Worm (Caenorhabditis elegans): Measurements from ENCODE around the gene clec-174.

Gene clec-174

ce11 chrIV:3906393-3906792 is 35.1 kb downstream of the clec-174 start, which contains the start of gene F56D6.11:
F56D6.11 (minus strand) TSS chrIV:3906493.
- TF ChIP-seq unc-30 (tag; optimal IDR thresholded peaks at IDR 0.05): no peak
- no peak for TF ChIP-seq mdl-1 (tag; optimal IDR thresholded peaks at IDR 0.05)
- TF ChIP-seq unc-98 (GFP tag; IDR thresholded peaks at IDR 0.05): no peak
- TF ChIP-seq C04F5.9 (tag; optimal IDR thresholded peaks at IDR 0.05): no peak
- TF ChIP-seq mef-2 (tag; optimal IDR thresholded peaks at IDR 0.05): no peak
- no peak for TF ChIP-seq ets-5 (GFP tag; IDR thresholded peaks at IDR 0.05)
- no peak for TF ChIP-seq F16B12.6 (tag; optimal IDR thresholded peaks at IDR 0.05)
- no peak for TF ChIP-seq nhr-28 (tag; optimal IDR thresholded peaks at IDR 0.05)
- TF ChIP-seq pag-3 (tag; optimal IDR thresholded peaks at IDR 0.05; ENCODE audit: borderline replicate concordance, insufficient read depth): no peak
- no peak for TF ChIP-seq nhr-47 (tag; optimal IDR thresholded peaks at IDR 0.05)
- no peak for TF ChIP-seq pax-3 (tag; optimal IDR thresholded peaks at IDR 0.05)
- TF ChIP-seq alr-1 (tag; optimal IDR thresholded peaks at IDR 0.05; ENCODE audit: borderline replicate concordance): no peak
- TF ChIP-seq ceh-88 (GFP tag; IDR thresholded peaks at IDR 0.05): no peak
- TF ChIP-seq nhr-19 (GFP tag; conservative IDR thresholded peaks at IDR 0.05): no peak
- TF ChIP-seq isw-1 (GFP tag; IDR thresholded peaks at IDR 0.05): no peak
- no peak for TF ChIP-seq fos-1 (tag; optimal IDR thresholded peaks at IDR 0.05)
- no peak for TF ChIP-seq zag-1 (tag; optimal IDR thresholded peaks at IDR 0.05)
- no peak for TF ChIP-seq elt-2 (tag; optimal IDR thresholded peaks at IDR 0.05)

ce11 chrIV:3904620-3905019 is 36.9 kb downstream of the clec-174 start, which contains the start of gene F56D6.21:
F56D6.21 (plus strand) TSS chrIV:3904920.
- TF ChIP-seq ztf-11 (tag; optimal IDR thresholded peaks at IDR 0.05): no peak
- no peak for TF ChIP-seq nhr-28 (tag; optimal IDR thresholded peaks at IDR 0.05)
- TF ChIP-seq zag-1 (tag; optimal IDR thresholded peaks at IDR 0.05): no peak
- TF ChIP-seq lin-39 (tag; optimal IDR thresholded peaks at IDR 0.05): no peak

DNA sequence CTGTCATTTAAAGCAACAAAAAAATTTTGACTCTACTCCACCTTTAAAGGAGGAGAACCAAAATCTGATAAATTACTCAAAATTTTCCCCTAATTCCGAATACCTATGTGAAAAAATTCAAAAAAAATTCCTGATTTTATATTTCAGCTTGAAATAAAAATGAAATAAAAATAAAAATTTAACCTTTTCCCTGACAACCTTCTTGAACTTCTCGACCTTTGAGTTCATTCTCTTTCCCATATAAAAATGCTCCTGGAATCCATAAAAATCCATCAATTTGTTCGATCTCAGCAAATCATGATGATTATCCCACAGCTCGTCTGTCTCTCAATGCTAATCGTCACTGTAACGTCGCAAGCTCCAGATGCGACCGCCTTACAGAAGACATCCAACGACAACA is 38.6 kb downstream of the clec-174 start, which contains the start of gene F56D6.6:
Gene F56D6.6, plus strand, starts transcription at position 301 of the 400 bp plus-strand sequence.
- TF ChIP-seq nhr-19 (GFP tag; conservative IDR thresholded peaks at IDR 0.05): no peak
- no peak for TF ChIP-seq nhr-71 (tag; optimal IDR thresholded peaks at IDR 0.05)
- TF ChIP-seq elt-3 (tag; optimal IDR thresholded peaks at IDR 0.05): no peak
- TF ChIP-seq ceh-8 (GFP tag; optimal IDR thresholded peaks at IDR 0.05): no peak
- TF ChIP-seq isw-1 (GFP tag; IDR thresholded peaks at IDR 0.05): no peak
- no peak for TF ChIP-seq ztf-11 (tag; optimal IDR thresholded peaks at IDR 0.05)
- TF ChIP-seq ceh-63 (GFP tag; optimal IDR thresholded peaks at IDR 0.05): no peak
- TF ChIP-seq dpl-1 (GFP tag; optimal IDR thresholded peaks at IDR 0.05): no peak
- TF ChIP-seq fkh-10 (GFP tag; optimal IDR thresholded peaks at IDR 0.05): no peak
- TF ChIP-seq lin-39 (tag; optimal IDR thresholded peaks at IDR 0.05): no peak

- TF ChIP-seq nhr-20 (tag; optimal IDR thresholded peaks at IDR 0.05): peak; percentile 32
- no peak for TF ChIP-seq lir-3 (tag; optimal IDR thresholded peaks at IDR 0.05; ENCODE audit: poor library complexity)
- TF ChIP-seq ces-1 (GFP tag; optimal IDR thresholded peaks at IDR 0.05): no peak
- TF ChIP-seq ceh-90 (tag; optimal IDR thresholded peaks at IDR 0.05): no peak
- TF ChIP-seq fkh-8 (tag; optimal IDR thresholded peaks at IDR 0.05): no peak
- TF ChIP-seq nhr-84 (tag; optimal IDR thresholded peaks at IDR 0.05): no peak
- no peak for TF ChIP-seq aha-1 (tag; optimal IDR thresholded peaks at IDR 0.05)
- TF ChIP-seq zag-1 (tag; optimal IDR thresholded peaks at IDR 0.05): no peak
- no peak for TF ChIP-seq dpl-1 (GFP tag; optimal IDR thresholded peaks at IDR 0.05)
- TF ChIP-seq ets-5 (GFP tag; IDR thresholded peaks at IDR 0.05): no peak
- no peak for TF ChIP-seq mef-2 (tag; optimal IDR thresholded peaks at IDR 0.05)
- no peak for TF ChIP-seq efl-3 (GFP tag; optimal IDR thresholded peaks at IDR 0.05)
- no peak for TF ChIP-seq sptf-1 (tag; optimal IDR thresholded peaks at IDR 0.05)
- no peak for TF ChIP-seq pag-3 (tag; optimal IDR thresholded peaks at IDR 0.05; ENCODE audit: borderline replicate concordance, insufficient read depth)
- TF ChIP-seq pax-3 (tag; optimal IDR thresholded peaks at IDR 0.05): peak; percentile 68
- TF ChIP-seq nhr-85 (tag): no peak
- TF ChIP-seq mab-9 (GFP tag; IDR thresholded peaks at IDR 0.05): no peak
- TF ChIP-seq unc-130 (tag; optimal IDR thresholded peaks at IDR 0.05): no peak
- no peak for TF ChIP-seq C16A3.4 (tag; optimal IDR thresholded peaks at IDR 0.05)
- no peak for TF ChIP-seq F16B12.6 (tag; optimal IDR thresholded peaks at IDR 0.05)
- TF ChIP-seq C34B4.2 (tag; optimal IDR thresholded peaks at IDR 0.05): no peak
- no peak for TF ChIP-seq ama-1 (optimal IDR thresholded peaks at IDR 0.05)
- TF ChIP-seq nhr-237 (tag; optimal IDR thresholded peaks at IDR 0.05): no peak
- no peak for TF ChIP-seq mep-1 (tag; optimal IDR thresholded peaks at IDR 0.05)
- TF ChIP-seq nhr-71 (tag; optimal IDR thresholded peaks at IDR 0.05): no peak
- TF ChIP-seq hlh-4 (tag; optimal IDR thresholded peaks at IDR 0.05): no peak
Observed at ce11 chrIV:3899719-3900554, 41.6 kb downstream of the clec-174 start, which contains the start of gene srz-62. srz-62 (plus strand) TSS chrIV:3900504.

Measured in whole organism, L1 larva.